Worm (Caenorhabditis elegans) whole organism, L1 larva: ENCODE results near the gene cutl-9.

ENCODE experiments used
- C16A3.4 ChIP-seq: fragments of 150-350 bp; optimal IDR thresholded peaks from 2 replicates; lab custom pipeline; 2014; ENCODE audit warnings: missing biosample characterization, missing genetic modification characterization
- C34B4.2 ChIP-seq: sonication (generic microtip); optimal IDR thresholded peaks from 2 replicates; lab custom pipeline; 2017; ENCODE audit warnings: mild to moderate bottlenecking, missing genetic modification characterization, missing compliant biosample characterization
- aha-1 ChIP-seq: fragments of 150-350 bp; optimal IDR thresholded peaks from 2 replicates; lab custom pipeline; 2014; ENCODE audit warnings: missing biosample characterization, missing genetic modification characterization
- alr-1 ChIP-seq: fragments of 200-800 bp; sonication (Bioruptor generic); optimal IDR thresholded peaks from 2 replicates; lab custom pipeline; 2018; ENCODE audit warnings: borderline replicate concordance, mild to moderate bottlenecking, missing genetic modification characterization, missing compliant biosample characterization
- aly-2 ChIP-seq: fragments of 150-350 bp; optimal IDR thresholded peaks from 2 replicates; lab custom pipeline; 2014; ENCODE audit warnings: missing biosample characterization, missing genetic modification characterization
- ama-1 ChIP-seq: fragments of 150-350 bp; optimal IDR thresholded peaks from 2 replicates; lab custom pipeline; 2014
- blmp-1 ChIP-seq: fragments of 150-350 bp; optimal IDR thresholded peaks from 2 replicates; lab custom pipeline; 2014; ENCODE audit warnings: missing biosample characterization, missing genetic modification characterization
- ceh-63 ChIP-seq: fragments of 200-800 bp; sonication (Bioruptor generic); optimal IDR thresholded peaks from 2 replicates; lab custom pipeline; 2018; ENCODE audit warnings: mild to moderate bottlenecking, missing genetic modification characterization, missing compliant biosample characterization
- ceh-8 ChIP-seq: fragments of 200-800 bp; sonication (Bioruptor generic); optimal IDR thresholded peaks from 2 replicates; lab custom pipeline; 2018; ENCODE audit warnings: mild to moderate bottlenecking, missing genetic modification characterization, moderate library complexity, missing compliant biosample characterization
- ceh-90 ChIP-seq: sonication (generic microtip); optimal IDR thresholded peaks from 2 replicates; lab custom pipeline; 2016; ENCODE audit warnings: missing genetic modification characterization, missing compliant biosample characterization
- ces-1 ChIP-seq: fragments of 150-350 bp; optimal IDR thresholded peaks from 2 replicates; lab custom pipeline; 2014; ENCODE audit warnings: missing biosample characterization, missing genetic modification reagents, missing genetic modification characterization
- efl-1 ChIP-seq, 4 experiments: fragments of 150-350 bp; optimal IDR thresholded peaks in 3 of 4; peaks in 1 of 4; 1 replicate in 1 of 4; 2 replicates in 3 of 4; lab custom pipeline; 2014; ENCODE audit warnings: missing biosample characterization in 2 of 4, missing genetic modification characterization in 2 of 4, missing genetic modification reagents in 2 of 4
- egl-13 ChIP-seq: sonication (generic microtip); optimal IDR thresholded peaks from 2 replicates; lab custom pipeline; 2016; ENCODE audit warnings: missing genotype, missing genetic modification reagents, missing genetic modification characterization, missing compliant biosample characterization
- elt-2 ChIP-seq: sonication (generic microtip); optimal IDR thresholded peaks from 2 replicates; lab custom pipeline; 2016; ENCODE audit warnings: missing genetic modification characterization, mild to moderate bottlenecking, inconsistent platforms, missing compliant biosample characterization, missing genetic modification reagents
- ets-5 ChIP-seq: fragments of 200-800 bp; sonication (Bioruptor generic); IDR thresholded peaks from 2 replicates; pipeline ENCODE4 v1.3.6; 2022; ENCODE audit warnings: missing genetic modification characterization, missing compliant biosample characterization
- fkh-4 ChIP-seq: sonication (generic microtip); optimal IDR thresholded peaks from 2 replicates; lab custom pipeline; 2016; ENCODE audit warnings: missing compliant biosample characterization, missing genetic modification characterization, borderline replicate concordance
- fkh-8 ChIP-seq: sonication (generic microtip); optimal IDR thresholded peaks from 2 replicates; lab custom pipeline; 2016; ENCODE audit warnings: mild to moderate bottlenecking, missing genetic modification characterization, missing compliant biosample characterization
- fos-1 ChIP-seq: fragments of 150-350 bp; optimal IDR thresholded peaks from 2 replicates; lab custom pipeline; 2014; ENCODE audit warnings: missing biosample characterization, missing genetic modification characterization
- grh-1 ChIP-seq: fragments of 200-800 bp; sonication (Bioruptor generic); IDR thresholded peaks from 2 replicates; pipeline ENCODE4 v1.3.6; 2022; ENCODE audit warnings: missing genetic modification reagents, missing genetic modification characterization, missing compliant biosample characterization
- hlh-4 ChIP-seq: sonication (generic microtip); optimal IDR thresholded peaks from 2 replicates; lab custom pipeline; 2016; ENCODE audit warnings: mild to moderate bottlenecking, missing genetic modification characterization, missing compliant biosample characterization
- hpl-2 ChIP-seq: fragments of 150-350 bp; optimal IDR thresholded peaks from 2 replicates; lab custom pipeline; 2014; ENCODE audit warnings: missing biosample characterization, missing genetic modification reagents, missing genetic modification characterization
- irx-1 ChIP-seq: sonication (generic microtip); optimal IDR thresholded peaks from 2 replicates; lab custom pipeline; 2016; ENCODE audit warnings: missing genetic modification characterization, missing compliant biosample characterization
- jun-1 ChIP-seq: fragments of 150-350 bp; optimal IDR thresholded peaks from 2 replicates; lab custom pipeline; 2014; ENCODE audit warnings: missing biosample characterization, missing genetic modification reagents, missing genetic modification characterization
- lin-39 ChIP-seq: fragments of 150-350 bp; optimal IDR thresholded peaks from 2 replicates; lab custom pipeline; 2014; ENCODE audit warnings: missing biosample characterization, missing genetic modification reagents, missing genetic modification characterization
- lir-3 ChIP-seq: sonication (generic microtip); optimal IDR thresholded peaks from 2 replicates; lab custom pipeline; 2016; ENCODE audit warnings: mild to moderate bottlenecking, missing genetic modification characterization, moderate library complexity, missing compliant biosample characterization; ENCODE audit not compliant: poor library complexity
- lsy-2 ChIP-seq, 2 experiments: fragments of 150-350 bp; optimal IDR thresholded peaks; 2 replicates each; lab custom pipeline; 2014; ENCODE audit warnings: missing biosample characterization in 2 of 2, missing genetic modification characterization in 2 of 2
- mab-9 ChIP-seq: fragments of 200-800 bp; sonication (Bioruptor generic); IDR thresholded peaks from 2 replicates; pipeline ENCODE4 v1.3.6; 2022; ENCODE audit warnings: missing genetic modification reagents, missing genetic modification characterization, missing compliant biosample characterization
- mef-2 ChIP-seq: fragments of 150-350 bp; optimal IDR thresholded peaks from 2 replicates; lab custom pipeline; 2014; ENCODE audit warnings: missing biosample characterization, missing genetic modification characterization
- mep-1 ChIP-seq: fragments of 150-350 bp; optimal IDR thresholded peaks from 2 replicates; lab custom pipeline; 2014; ENCODE audit warnings: missing biosample characterization, missing genetic modification characterization
- nhr-19 ChIP-seq: fragments of 200-800 bp; sonication (Bioruptor generic); conservative IDR thresholded peaks from 2 replicates; pipeline ENCODE4 v1.3.6; 2022; ENCODE audit warnings: missing genetic modification characterization, missing compliant biosample characterization
- nhr-20 ChIP-seq: sonication (generic microtip); optimal IDR thresholded peaks from 2 replicates; lab custom pipeline; 2016; ENCODE audit warnings: mild to moderate bottlenecking, missing genetic modification characterization, missing compliant biosample characterization
- nhr-237 ChIP-seq: fragments of 150-350 bp; optimal IDR thresholded peaks from 2 replicates; lab custom pipeline; 2014; ENCODE audit warnings: missing biosample characterization, missing genetic modification characterization
- nhr-28 ChIP-seq: fragments of 150-350 bp; optimal IDR thresholded peaks from 2 replicates; lab custom pipeline; 2014; ENCODE audit warnings: missing biosample characterization, missing genetic modification characterization
- nhr-47 ChIP-seq: sonication (generic microtip); optimal IDR thresholded peaks from 2 replicates; lab custom pipeline; 2016; ENCODE audit warnings: mild to moderate bottlenecking, missing genetic modification characterization, moderate library complexity, missing compliant biosample characterization
- nhr-71 ChIP-seq: sonication (generic microtip); optimal IDR thresholded peaks from 2 replicates; lab custom pipeline; 2016; ENCODE audit warnings: mild to moderate bottlenecking, missing genetic modification characterization, moderate library complexity, missing compliant biosample characterization
- nhr-76 ChIP-seq: sonication (generic microtip); optimal IDR thresholded peaks from 2 replicates; lab custom pipeline; 2017; ENCODE audit warnings: missing biosample characterization, missing genetic modification characterization
- nhr-84 ChIP-seq: sonication (generic microtip); optimal IDR thresholded peaks from 2 replicates; lab custom pipeline; 2017; ENCODE audit warnings: missing biosample characterization, missing genetic modification characterization
- nhr-85 ChIP-seq: sonication (generic microtip); peaks from one replicate; lab custom pipeline; 2016; ENCODE audit warnings: missing genetic modification characterization, inconsistent platforms, missing compliant biosample characterization
- pax-3 ChIP-seq: fragments of 200-800 bp; sonication (Bioruptor generic); optimal IDR thresholded peaks from 2 replicates; lab custom pipeline; 2018; ENCODE audit warnings: mild to moderate bottlenecking, missing genetic modification characterization, moderate library complexity, missing compliant biosample characterization
- skn-1 ChIP-seq: fragments of 150-350 bp; optimal IDR thresholded peaks from 2 replicates; lab custom pipeline; 2014; ENCODE audit warnings: missing biosample characterization, missing genetic modification characterization
- snpc-4 ChIP-seq: fragments of 150-350 bp; optimal IDR thresholded peaks from 2 replicates; lab custom pipeline; 2014; ENCODE audit warnings: missing biosample characterization, missing genetic modification characterization
- snu-23 ChIP-seq: sonication (generic microtip); optimal IDR thresholded peaks from 2 replicates; lab custom pipeline; 2016; ENCODE audit warnings: missing genetic modification characterization, missing compliant biosample characterization
- sptf-1 ChIP-seq: fragments of 150-350 bp; optimal IDR thresholded peaks from 2 replicates; lab custom pipeline; 2014; ENCODE audit warnings: missing biosample characterization, missing genetic modification characterization
- swsn-7 ChIP-seq: sonication (generic microtip); optimal IDR thresholded peaks from 2 replicates; lab custom pipeline; 2016; ENCODE audit warnings: missing genetic modification characterization, missing compliant biosample characterization
- tlp-1 ChIP-seq: fragments of 150-350 bp; optimal IDR thresholded peaks from 2 replicates; lab custom pipeline; 2014; ENCODE audit warnings: missing biosample characterization, missing genetic modification characterization
- unc-30 ChIP-seq: sonication (generic microtip); optimal IDR thresholded peaks from 2 replicates; lab custom pipeline; 2017; ENCODE audit warnings: missing biosample characterization, missing genetic modification characterization
- unc-62 ChIP-seq: fragments of 150-350 bp; optimal IDR thresholded peaks from 2 replicates; lab custom pipeline; 2014; ENCODE audit warnings: missing biosample characterization, missing genetic modification reagents, missing genetic modification characterization
- unc-86 ChIP-seq: sonication (generic microtip); optimal IDR thresholded peaks from 2 replicates; lab custom pipeline; 2016; ENCODE audit warnings: missing genetic modification characterization, missing compliant biosample characterization
- vab-15 ChIP-seq: sonication (generic microtip); optimal IDR thresholded peaks from 2 replicates; lab custom pipeline; 2017; ENCODE audit warnings: missing genotype, mild to moderate bottlenecking, missing genetic modification characterization, missing compliant biosample characterization
- zag-1 ChIP-seq: fragments of 150-350 bp; optimal IDR thresholded peaks from 2 replicates; lab custom pipeline; 2014; ENCODE audit warnings: missing biosample characterization, missing genetic modification characterization
- zip-4 ChIP-seq: fragments of 200-800 bp; sonication (Bioruptor generic); optimal IDR thresholded peaks from 2 replicates; lab custom pipeline; 2018; ENCODE audit warnings: mild to moderate bottlenecking, missing genetic modification characterization, moderate library complexity, missing compliant biosample characterization
- ztf-11 ChIP-seq, 2 experiments: sonication (generic microtip); optimal IDR thresholded peaks; 2 replicates each; lab custom pipeline; 2016 to 2017; ENCODE audit warnings: missing genetic modification characterization in 2 of 2, missing biosample characterization in 1 of 2, missing compliant biosample characterization in 1 of 2
- ztf-4 ChIP-seq: fragments of 150-350 bp; optimal IDR thresholded peaks from 2 replicates; lab custom pipeline; 2014; ENCODE audit warnings: missing biosample characterization, missing genetic modification characterization

cutl-9 gene

DNA sequence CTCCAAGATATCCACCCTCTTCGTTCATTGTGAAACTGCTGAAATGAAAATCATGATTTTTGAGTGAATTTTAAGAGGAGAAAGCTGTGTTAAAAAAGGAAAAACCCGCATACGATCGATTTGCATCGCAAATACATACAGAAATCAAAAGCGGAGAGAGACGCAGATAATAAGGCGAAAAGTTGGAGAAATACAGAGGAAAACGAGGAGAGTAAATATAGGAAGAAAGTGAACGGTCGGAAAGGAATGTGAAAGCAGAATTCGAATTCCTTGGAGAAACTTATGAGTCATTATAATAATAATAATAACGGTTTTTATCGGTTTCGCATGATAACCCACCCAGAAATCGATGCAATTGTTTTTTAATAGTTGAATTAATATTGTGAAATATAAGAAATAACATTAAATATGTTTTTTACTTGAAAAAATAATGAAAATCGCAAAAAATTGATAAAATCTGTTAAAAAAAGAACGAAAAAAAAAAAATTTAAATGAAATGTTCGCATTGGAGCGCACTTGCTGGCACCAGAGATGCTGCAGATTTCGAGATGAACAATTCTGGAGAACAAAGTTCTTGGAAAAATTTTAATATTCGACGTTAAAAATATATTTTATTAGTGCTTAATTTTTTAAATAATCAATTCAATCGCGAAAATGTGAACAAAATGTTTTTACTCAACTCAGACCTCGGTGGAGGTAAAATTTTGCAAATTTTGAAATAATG is 14.7 kb upstream of the cutl-9 start, which contains the start of gene ccm-3 (continued):
- TF ChIP-seq C16A3.4 (tag; lab: Kevin White, UChicago) (peak; percentile 50), aha-1 (tag; lab: Kevin White, UChicago) (no peak), fkh-8 (tag; lab: Kevin White, UChicago) (peak; percentile 28), zip-4 (GFP tag; lab: Kevin White, UChicago) (no peak), ceh-63 (no peak), nhr-84 (tag; lab: Kevin White, UChicago) (no peak), unc-62 (GFP tag; lab: Kevin White, UChicago) (no peak), ceh-90 (tag; lab: Kevin White, UChicago) (no peak), lir-3 (tag; lab: Kevin White, UChicago) (no peak), jun-1 (tag; lab: Kevin White, UChicago) (no peak), nhr-237 (tag; lab: Kevin White, UChicago) (no peak), mab-9 (GFP tag; lab: Robert Waterston, UW) (no peak), tlp-1 (tag; lab: Kevin White, UChicago) (no peak), grh-1 (no peak), ets-5 (no peak), unc-86 (tag; lab: Kevin White, UChicago) (peak; percentile 1), nhr-47 (peak; percentile 30), egl-13 (tag; lab: Kevin White, UChicago) (no peak), skn-1 (no peak), ces-1 (GFP tag; lab: Kevin White, UChicago) (no peak), nhr-76 (tag; lab: Kevin White, UChicago) (no peak), lsy-2 (tag; optimal IDR thresholded peaks at IDR 0.05; lab: Kevin White, UChicago) (peak; percentile 15 to 77), nhr-28 (no peak), vab-15 (no peak), sptf-1 (tag; lab: Kevin White, UChicago) (no peak), efl-1 (optimal IDR thresholded peaks at IDR 0.05; lab: Kevin White, UChicago) (peak; percentile 43 to 52), efl-1 (GFP tag; optimal IDR thresholded peaks at IDR 0.05 in 1 of 2; lab: Kevin White, UChicago) (peak in 1 of 2 experiments; percentile 45), aly-2 (no peak), zag-1 (tag; lab: Kevin White, UChicago) (no peak), snu-23 (peak; percentile 11), nhr-19 (GFP tag; lab: Robert Waterston, UW) (0 out of 2 replicates have a peak, but pooled peaks have one; percentile 22), ztf-11 (tag; optimal IDR thresholded peaks at IDR 0.05; lab: Kevin White, UChicago) (no peak), hpl-2 (GFP tag; lab: Kevin White, UChicago) (no peak), ama-1 (lab: Kevin White, UChicago) (no peak), nhr-85 (no peak), snpc-4 (tag; lab: Kevin White, UChicago) (no peak), mef-2 (tag; lab: Kevin White, UChicago) (no peak), nhr-20 (no peak), ceh-8 (no peak), fos-1 (no peak), C34B4.2 (tag; lab: Kevin White, UChicago) (no peak), blmp-1 (tag; lab: Kevin White, UChicago) (peak; percentile 98), fkh-4 (no peak), mep-1 (tag; lab: Kevin White, UChicago) (no peak), hlh-4 (no peak), nhr-71 (peak; percentile 52), unc-30 (tag; lab: Kevin White, UChicago) (no peak), ztf-4 (tag; lab: Kevin White, UChicago) (no peak), pax-3 (tag; lab: Kevin White, UChicago) (no peak), lin-39 (tag; lab: Kevin White, UChicago) (no peak), elt-2 (tag; lab: Kevin White, UChicago) (no peak), swsn-7 (no peak), alr-1 (no peak), irx-1 (no peak)
